Worm (Caenorhabditis elegans) whole organism, L2 larva: Measurements from ENCODE around the gene nas-18.

Experiments
- R02D3.7 ChIP-seq: fragments of 150-350 bp; optimal IDR thresholded peaks from 2 replicates; lab custom pipeline; 2014; ENCODE audit warnings: missing biosample characterization, missing genetic modification characterization
- Y55F3AM.14 ChIP-seq: fragments of 200-800 bp; sonication (Bioruptor generic); optimal IDR thresholded peaks from 2 replicates; lab custom pipeline; 2018; ENCODE audit warnings: mild to moderate bottlenecking, missing genetic modification characterization, missing compliant biosample characterization
- alr-1 ChIP-seq: fragments of 150-350 bp; optimal IDR thresholded peaks from 2 replicates; lab custom pipeline; 2014; ENCODE audit warnings: missing biosample characterization, missing genetic modification characterization
- crh-2 ChIP-seq: sonication (generic microtip); optimal IDR thresholded peaks from 2 replicates; lab custom pipeline; 2017; ENCODE audit warnings: missing biosample characterization, missing genetic modification characterization
- lin-39 ChIP-seq: fragments of 150-350 bp; optimal IDR thresholded peaks from 2 replicates; lab custom pipeline; 2014; ENCODE audit warnings: missing biosample characterization, missing genetic modification reagents, missing genetic modification characterization
- lsy-2 ChIP-seq, 2 experiments: fragments of 150-350 bp in 1 of 2; sonication (generic microtip) in 1 of 2; optimal IDR thresholded peaks; 2 replicates each; lab custom pipeline; 2014 to 2017; ENCODE audit warnings: missing biosample characterization in 2 of 2, missing genetic modification characterization in 2 of 2
- mdl-1 ChIP-seq, 2 experiments: fragments of 150-350 bp in 1 of 2; sonication (generic microtip) in 1 of 2; optimal IDR thresholded peaks; 2 replicates each; lab custom pipeline; 2017; ENCODE audit warnings: missing biosample characterization in 2 of 2, missing genetic modification characterization in 2 of 2
- nhr-10 ChIP-seq: sonication (generic microtip); optimal IDR thresholded peaks from 2 replicates; lab custom pipeline; 2017; ENCODE audit warnings: missing biosample characterization, missing genetic modification characterization
- nhr-237 ChIP-seq: fragments of 150-350 bp; optimal IDR thresholded peaks from 2 replicates; lab custom pipeline; 2014; ENCODE audit warnings: missing biosample characterization, missing genetic modification characterization
- nhr-25 ChIP-seq: fragments of 150-350 bp; sonication (generic microtip); optimal IDR thresholded peaks from 3 replicates; lab custom pipeline; 2014; ENCODE audit warnings: missing biosample characterization, missing genetic modification characterization
- unc-62 ChIP-seq: fragments of 150-350 bp; optimal IDR thresholded peaks from 2 replicates; lab custom pipeline; 2014; ENCODE audit warnings: missing biosample characterization, missing genetic modification reagents, missing genetic modification characterization
- ztf-11 ChIP-seq: sonication (generic microtip); optimal IDR thresholded peaks from 2 replicates; lab custom pipeline; 2017; ENCODE audit warnings: missing biosample characterization, missing genetic modification characterization
- ztf-4 ChIP-seq: fragments of 150-350 bp; optimal IDR thresholded peaks from 2 replicates; lab custom pipeline; 2014; ENCODE audit warnings: missing biosample characterization, missing genetic modification characterization

- no peak for TF ChIP-seq ztf-11
- no peak for TF ChIP-seq lsy-2 (tag; optimal IDR thresholded peaks at IDR 0.05; lab: Kevin White, UChicago)
- no peak for TF ChIP-seq Y55F3AM.14 (GFP tag; lab: Kevin White, UChicago)
- TF ChIP-seq mdl-1 (tag; optimal IDR thresholded peaks at IDR 0.05; lab: Kevin White, UChicago) = no peak
- no peak for TF ChIP-seq unc-62 (GFP tag; lab: Kevin White, UChicago)
- no peak for TF ChIP-seq nhr-25 (tag; lab: Kevin White, UChicago)
- no peak for TF ChIP-seq nhr-10 (tag; lab: Kevin White, UChicago)
- no peak for TF ChIP-seq ztf-4 (tag; lab: Kevin White, UChicago)
- TF ChIP-seq R02D3.7 (tag; lab: Kevin White, UChicago) = no peak
- TF ChIP-seq nhr-237 (tag; lab: Kevin White, UChicago) = no peak
- TF ChIP-seq crh-2 (tag; lab: Kevin White, UChicago) = no peak
- TF ChIP-seq lin-39 = no peak
- no peak for TF ChIP-seq alr-1 (tag; lab: Kevin White, UChicago)
Measured at ce11 chrV:11446297-11446696, 50.1 kb downstream of the nas-18 start, which contains the start of gene mig-17.
